Fruit fly (Drosophila melanogaster) whole organism, embryonic: Measurements from ENCODE around the gene CG14427.

Experiments
- CG10543 ChIP-seq: fragments of 200-800 bp; sonication (Bioruptor generic); optimal IDR thresholded peaks from 3 replicates; lab custom pipeline; 2017; ENCODE audit warnings: missing biosample characterization, mild to moderate bottlenecking, missing genetic modification characterization, moderate library complexity
- CG11398 ChIP-seq: fragments of 200-800 bp; sonication (Bioruptor generic); optimal IDR thresholded peaks from 2 replicates; lab custom pipeline; 2016; ENCODE audit warnings: missing biosample characterization, missing genetic modification characterization
- CG11560 ChIP-seq: fragments of 200-800 bp; sonication (Bioruptor generic); IDR thresholded peaks from 3 replicates; pipeline ENCODE4 v1.3.6; 2022; ENCODE audit warnings: missing biosample characterization, missing genetic modification characterization
- CG14014 ChIP-seq: fragments of 200-800 bp; sonication (Bioruptor generic); IDR thresholded peaks from 2 replicates; pipeline ENCODE4 v1.3.6; 2022; ENCODE audit warnings: missing biosample characterization, missing genetic modification characterization
- CG14667 ChIP-seq: fragments of 200-800 bp; sonication (Bioruptor generic); IDR thresholded peaks from 2 replicates; pipeline ENCODE4 v1.3.6; 2022; ENCODE audit warnings: missing biosample characterization, missing genetic modification characterization
- CG15011 ChIP-seq: fragments of 200-800 bp; sonication (Bioruptor generic); optimal IDR thresholded peaks from 3 replicates; lab custom pipeline; 2018; ENCODE audit warnings: missing biosample characterization, mild to moderate bottlenecking, missing genetic modification characterization
- CG15601 ChIP-seq: fragments of 200-800 bp; sonication (Bioruptor generic); optimal IDR thresholded peaks from 3 replicates; lab custom pipeline; 2019; ENCODE audit warnings: missing biosample characterization, mild to moderate bottlenecking, missing genetic modification characterization, moderate library complexity
- CG17328 ChIP-seq: fragments of 200-800 bp; sonication (Bioruptor generic); IDR thresholded peaks from 2 replicates; pipeline ENCODE4 v1.3.6; 2022; ENCODE audit warnings: missing biosample characterization, missing genetic modification characterization
- CG17568 ChIP-seq: fragments of 200-800 bp; sonication (Bioruptor generic); optimal IDR thresholded peaks from 2 replicates; lab custom pipeline; 2018; ENCODE audit warnings: missing biosample characterization, mild to moderate bottlenecking, missing genetic modification characterization, moderate library complexity
- CG18764 ChIP-seq: fragments of 200-800 bp; sonication (Bioruptor generic); optimal IDR thresholded peaks from 3 replicates; lab custom pipeline; 2016; ENCODE audit warnings: missing biosample characterization, missing genetic modification characterization
- CG2120 ChIP-seq: fragments of 200-800 bp; sonication (Bioruptor generic); optimal IDR thresholded peaks from 3 replicates; lab custom pipeline; 2016; ENCODE audit warnings: missing biosample characterization, missing genetic modification characterization
- CG31365 ChIP-seq: fragments of 200-800 bp; sonication (Bioruptor generic); optimal IDR thresholded peaks from 2 replicates; lab custom pipeline; 2018; ENCODE audit warnings: missing biosample characterization, mild to moderate bottlenecking, missing genetic modification characterization
- CG34376 ChIP-seq: fragments of 200-800 bp; sonication (Bioruptor generic); optimal IDR thresholded peaks from 2 replicates; lab custom pipeline; 2018; ENCODE audit warnings: missing biosample characterization, mild to moderate bottlenecking, missing genetic modification characterization
- CG3838 ChIP-seq: fragments of 200-800 bp; sonication (Bioruptor generic); optimal IDR thresholded peaks from 3 replicates; lab custom pipeline; 2016; ENCODE audit warnings: missing biosample characterization, missing genetic modification characterization
- CG4328 ChIP-seq: fragments of 200-800 bp; sonication (Bioruptor generic); optimal IDR thresholded peaks from 3 replicates; lab custom pipeline; 2017; ENCODE audit warnings: missing biosample characterization, missing genetic modification reagents, missing genetic modification characterization
- CG4707 ChIP-seq: fragments of 200-800 bp; sonication (Bioruptor generic); optimal IDR thresholded peaks from 2 replicates; lab custom pipeline; 2018; ENCODE audit warnings: missing biosample characterization, mild to moderate bottlenecking, missing genetic modification characterization, moderate library complexity
- CG6254 ChIP-seq: fragments of 200-800 bp; sonication (Bioruptor generic); optimal IDR thresholded peaks from 3 replicates; lab custom pipeline; 2017; ENCODE audit warnings: mild to moderate bottlenecking, missing biosample characterization, missing genetic modification reagents, missing genetic modification characterization
- CG7928 ChIP-seq: fragments of 200-800 bp; sonication (Bioruptor generic); optimal IDR thresholded peaks from 2 replicates; lab custom pipeline; 2017; ENCODE audit warnings: missing biosample characterization, mild to moderate bottlenecking, missing genetic modification characterization
- CG8281 ChIP-seq: fragments of 200-800 bp; sonication (Bioruptor generic); optimal IDR thresholded peaks from 2 replicates; lab custom pipeline; 2018; ENCODE audit warnings: missing biosample characterization, mild to moderate bottlenecking, missing genetic modification characterization, moderate library complexity
- CG9797 ChIP-seq: fragments of 200-800 bp; sonication (Bioruptor generic); optimal IDR thresholded peaks from 3 replicates; lab custom pipeline; 2018; ENCODE audit warnings: missing biosample characterization, mild to moderate bottlenecking, missing genetic modification characterization
- CG9876 ChIP-seq: fragments of 200-800 bp; sonication (Bioruptor generic); optimal IDR thresholded peaks from 2 replicates; lab custom pipeline; 2016; ENCODE audit warnings: missing biosample characterization, missing genetic modification characterization
- CoRest ChIP-seq: fragments of 200-800 bp; sonication (Bioruptor generic); optimal IDR thresholded peaks from 3 replicates; lab custom pipeline; 2018; ENCODE audit warnings: missing biosample characterization, mild to moderate bottlenecking, missing genetic modification characterization, moderate library complexity
- CrebB ChIP-seq: fragments of 200-800 bp; sonication (Bioruptor generic); optimal IDR thresholded peaks from 3 replicates; lab custom pipeline; 2018; ENCODE audit warnings: missing biosample characterization, mild to moderate bottlenecking, missing genetic modification characterization
- D19A ChIP-seq: fragments of 200-800 bp; optimal IDR thresholded peaks from 3 replicates; lab custom pipeline; 2019; ENCODE audit warnings: missing biosample characterization, mild to moderate bottlenecking, missing genetic modification characterization, moderate library complexity
- Dad ChIP-seq: fragments of 200-800 bp; sonication (Bioruptor generic); optimal IDR thresholded peaks from 3 replicates; lab custom pipeline; 2016; ENCODE audit warnings: missing biosample characterization, missing genetic modification characterization
- Dip3 ChIP-seq: fragments of 200-800 bp; sonication (Bioruptor generic); optimal IDR thresholded peaks from 3 replicates; lab custom pipeline; 2016; ENCODE audit warnings: missing biosample characterization, missing genetic modification characterization
- Dll ChIP-seq: fragments of 200-800 bp; sonication (Bioruptor generic); IDR thresholded peaks from 4 replicates; pipeline ENCODE4 v1.3.6; 2022; ENCODE audit warnings: missing biosample characterization, missing genetic modification characterization; ENCODE audit not compliant: partially characterized antibody
- Dref ChIP-seq: fragments of 200-800 bp; sonication (Bioruptor generic); IDR thresholded peaks from 2 replicates; pipeline ENCODE4 v1.3.6; 2022; ENCODE audit warnings: missing biosample characterization, missing genetic modification characterization
- ERR ChIP-seq: fragments of 200-800 bp; sonication (Bioruptor generic); optimal IDR thresholded peaks from 2 replicates; lab custom pipeline; 2016; ENCODE audit warnings: missing biosample characterization, missing genetic modification characterization
- Ets65A ChIP-seq: fragments of 200-800 bp; sonication (Bioruptor generic); peaks from one replicate; lab custom pipeline; 2016; ENCODE audit warnings: missing biosample characterization, missing genetic modification characterization
- H2.0 ChIP-seq: fragments of 200-800 bp; sonication (Bioruptor generic); IDR thresholded peaks from 2 replicates; pipeline ENCODE4 v1.3.6; 2022; ENCODE audit warnings: missing biosample characterization, missing genetic modification characterization
- Lhr ChIP-seq: fragments of 200-800 bp; sonication (Bioruptor generic); optimal IDR thresholded peaks from 3 replicates; lab custom pipeline; 2017; ENCODE audit warnings: mild to moderate bottlenecking, missing biosample characterization, missing genetic modification reagents, missing genetic modification characterization
- Side ChIP-seq: fragments of 200-800 bp; sonication (Bioruptor generic); optimal IDR thresholded peaks from 2 replicates; lab custom pipeline; 2016; ENCODE audit warnings: missing biosample characterization, missing genetic modification characterization
- Sox100B ChIP-seq: fragments of 200-800 bp; sonication (Bioruptor generic); optimal IDR thresholded peaks from 3 replicates; lab custom pipeline; 2018; ENCODE audit warnings: missing biosample characterization, mild to moderate bottlenecking, missing genetic modification characterization
- Tbp ChIP-seq: fragments of >200 bp; optimal IDR thresholded peaks from 2 replicates; lab custom pipeline; 2018; ENCODE audit warnings: missing biosample characterization, missing genetic modification characterization
- bab2 ChIP-seq: fragments of 200-800 bp; sonication (Bioruptor generic); optimal IDR thresholded peaks from 2 replicates; lab custom pipeline; 2016; ENCODE audit warnings: missing biosample characterization, missing genetic modification characterization
- br ChIP-seq: fragments of >200 bp; optimal IDR thresholded peaks from 2 replicates; lab custom pipeline; 2017
- caup ChIP-seq: fragments of 200-800 bp; sonication (Bioruptor generic); optimal IDR thresholded peaks from 3 replicates; lab custom pipeline; 2017; ENCODE audit warnings: missing biosample characterization, mild to moderate bottlenecking, missing genetic modification characterization, moderate library complexity; ENCODE audit not compliant: severe bottlenecking
- cwo ChIP-seq: fragments of 200-800 bp; sonication (Bioruptor generic); optimal IDR thresholded peaks from 3 replicates; lab custom pipeline; 2017; ENCODE audit warnings: missing biosample characterization, missing genetic modification characterization, mild to moderate bottlenecking, moderate library complexity, missing genetic modification reagents
- da ChIP-seq: fragments of 200-800 bp; sonication (Bioruptor generic); optimal IDR thresholded peaks from 2 replicates; lab custom pipeline; 2016; ENCODE audit warnings: missing biosample characterization, missing genetic modification characterization
- emc ChIP-seq: fragments of 200-800 bp; sonication (Bioruptor generic); optimal IDR thresholded peaks from 2 replicates; lab custom pipeline; 2016; ENCODE audit warnings: missing biosample characterization, missing genetic modification characterization
- en ChIP-seq: fragments of 200-800 bp; sonication (Bioruptor generic); optimal IDR thresholded peaks from 2 replicates; lab custom pipeline; 2016; ENCODE audit warnings: missing biosample characterization, missing genetic modification characterization
- grau ChIP-seq: fragments of 200-800 bp; optimal IDR thresholded peaks from 3 replicates; lab custom pipeline; 2019; ENCODE audit warnings: missing biosample characterization, mild to moderate bottlenecking, missing genetic modification characterization, moderate library complexity
- repo ChIP-seq: fragments of 200-800 bp; sonication (Bioruptor generic); optimal IDR thresholded peaks from 2 replicates; lab custom pipeline; 2016; ENCODE audit warnings: missing biosample characterization, missing genetic modification characterization
- sens-2 ChIP-seq: fragments of 200-800 bp; sonication (Bioruptor generic); IDR thresholded peaks from 2 replicates; pipeline ENCODE4 v1.3.6; 2022; ENCODE audit warnings: missing biosample characterization, missing genetic modification characterization
- stc ChIP-seq: fragments of 200-800 bp; sonication (Bioruptor generic); IDR thresholded peaks from 2 replicates; pipeline ENCODE4 v1.3.6; 2022; ENCODE audit warnings: missing biosample characterization, missing genetic modification characterization
- tna ChIP-seq: fragments of 200-800 bp; sonication (Bioruptor generic); IDR thresholded peaks from 2 replicates; pipeline ENCODE4 v1.3.6; 2022; ENCODE audit warnings: missing biosample characterization, missing genetic modification characterization; ENCODE audit not compliant: partially characterized antibody
- zf30C ChIP-seq: fragments of 200-800 bp; sonication (Bioruptor generic); optimal IDR thresholded peaks from 3 replicates; lab custom pipeline; 2018; ENCODE audit warnings: missing biosample characterization, mild to moderate bottlenecking, missing genetic modification characterization

CG14427 gene

dm6 chrX:7001135-7001769 is 39.2 kb upstream of the CG14427 start (continued):
- peak; percentile 42 for TF ChIP-seq Dip3
- TF ChIP-seq Dref (GFP tag; lab: Robert Waterston, UW), result no peak
- peak; percentile 40 for TF ChIP-seq cwo (GFP tag; lab: Kevin White, UChicago)
- peak; percentile 46; the same call in 1 of the 2 replicates for TF ChIP-seq H2.0 (GFP tag; lab: Robert Waterston, UW)
- TF ChIP-seq Side (GFP tag; lab: Kevin White, UChicago), result no peak
- TF ChIP-seq CG6254 (GFP tag; lab: Kevin White, UChicago), result peak; percentile 37
- TF ChIP-seq CG34376 (GFP tag; lab: Kevin White, UChicago), result no peak
- no peak for TF ChIP-seq CG15601 (tag; lab: Kevin White, UChicago)
- peak; percentile 53 for TF ChIP-seq D19A
- TF ChIP-seq CG14667 (GFP tag; lab: Robert Waterston, UW), result peak; percentile 41; the same call in 1 of the 2 replicates
- TF ChIP-seq CG10543 (GFP tag; lab: Kevin White, UChicago), result peak; percentile 35
- TF ChIP-seq bab2 (GFP tag; lab: Kevin White, UChicago), result peak; percentile 41
- TF ChIP-seq Dad (GFP tag; lab: Kevin White, UChicago), result no peak
- no peak for TF ChIP-seq br (lab: Kevin White, UChicago)
- TF ChIP-seq Ets65A, result peak; percentile 7
- peak; percentile 16; the same call in 1 of the 2 replicates for TF ChIP-seq CG14014
- TF ChIP-seq caup, result peak; percentile 39
- TF ChIP-seq Sox100B, result peak; percentile 26
- TF ChIP-seq tna (GFP tag; lab: Robert Waterston, UW), result no peak
- no peak for TF ChIP-seq CG4328 (GFP tag; lab: Kevin White, UChicago)
- no peak for TF ChIP-seq CrebB (tag; lab: Kevin White, UChicago)
- TF ChIP-seq repo (GFP tag; lab: Kevin White, UChicago), result no peak
- TF ChIP-seq CG15011 (GFP tag; lab: Kevin White, UChicago), result peak; percentile 3
- no peak for TF ChIP-seq emc
- TF ChIP-seq CG2120 (GFP tag; lab: Kevin White, UChicago), result peak; percentile 66
- no peak for TF ChIP-seq CG4707 (GFP tag; lab: Kevin White, UChicago)
- no peak for TF ChIP-seq ERR (GFP tag; lab: Kevin White, UChicago)
- TF ChIP-seq sens-2, result no peak
- 0 out of 2 replicates have a peak, but pooled peaks have one; percentile 5 for TF ChIP-seq stc (GFP tag; lab: Robert Waterston, UW)
- peak; percentile 55 for TF ChIP-seq CoRest (tag; lab: Kevin White, UChicago)
- TF ChIP-seq en (GFP tag; lab: Kevin White, UChicago), result no peak
- peak; percentile 43; the same call in 1 of the 2 replicates for TF ChIP-seq CG17328 (GFP tag; lab: Robert Waterston, UW)
- TF ChIP-seq Dll (GFP tag; lab: Robert Waterston, UW), result no peak
- no peak for TF ChIP-seq CG7928 (GFP tag; lab: Kevin White, UChicago)
- TF ChIP-seq CG11560, result no peak
- TF ChIP-seq CG3838 (GFP tag; lab: Kevin White, UChicago), result no peak
- no peak for TF ChIP-seq CG9876 (GFP tag; lab: Kevin White, UChicago)
- peak; percentile 77 for TF ChIP-seq zf30C
- TF ChIP-seq CG11398, result no peak
- no peak for TF ChIP-seq Lhr (GFP tag; lab: Kevin White, UChicago)
- no peak for TF ChIP-seq CG8281 (tag; lab: Kevin White, UChicago)
- no peak for TF ChIP-seq CG18764 (GFP tag; lab: Kevin White, UChicago)
- no peak for TF ChIP-seq CG31365 (tag; lab: Kevin White, UChicago)
- no peak for TF ChIP-seq Tbp (GFP tag; lab: Kevin White, UChicago)
- TF ChIP-seq CG9797 (GFP tag; lab: Kevin White, UChicago), result no peak
- TF ChIP-seq CG17568, result no peak
- peak; percentile 64 for TF ChIP-seq grau (tag; lab: Kevin White, UChicago)
- no peak for TF ChIP-seq da (GFP tag; lab: Kevin White, UChicago)
